Worm (Caenorhabditis elegans) whole organism, young adult: ENCODE data around the gene F38A5.22.

Experiments
- B0019.2 ChIP-seq: fragments of 200-800 bp; sonication (Bioruptor generic); conservative IDR thresholded peaks from 2 replicates; pipeline ENCODE4 v1.3.6; 2022; ENCODE audit warnings: missing genetic modification reagents, missing genetic modification characterization, missing compliant biosample characterization
- C17E4.6 ChIP-seq: fragments of 200-800 bp; sonication (Bioruptor generic); IDR thresholded peaks from 2 replicates; pipeline ENCODE4 v1.3.6; 2022; ENCODE audit warnings: missing genetic modification reagents, missing genetic modification characterization, missing compliant biosample characterization
- F22D6.2 ChIP-seq: sonication (generic microtip); optimal IDR thresholded peaks from 2 replicates; lab custom pipeline; 2016; ENCODE audit warnings: mild to moderate bottlenecking, missing genetic modification characterization, missing compliant biosample characterization
- F49E8.2 ChIP-seq: sonication (generic microtip); optimal IDR thresholded peaks from 3 replicates; lab custom pipeline; 2017; ENCODE audit warnings: missing genetic modification characterization, mild to moderate bottlenecking, missing compliant biosample characterization, antibody characterized with exemption, moderate library complexity; ENCODE audit not compliant: insufficient read depth
- T26A5.8 ChIP-seq: sonication (generic microtip); optimal IDR thresholded peaks from 2 replicates; lab custom pipeline; 2016; ENCODE audit warnings: missing genetic modification characterization, missing compliant biosample characterization
- dpff-1 ChIP-seq: sonication (generic microtip); optimal IDR thresholded peaks from 2 replicates; lab custom pipeline; 2017; ENCODE audit warnings: mild to moderate bottlenecking, missing genetic modification characterization, missing compliant biosample characterization
- gei-17 ChIP-seq: fragments of 200-800 bp; sonication (Bioruptor generic); optimal IDR thresholded peaks from 2 replicates; lab custom pipeline; 2018; ENCODE audit warnings: mild to moderate bottlenecking, missing genetic modification characterization, missing compliant biosample characterization
- lag-1 ChIP-seq: fragments of 200-800 bp; sonication (Bioruptor generic); IDR thresholded peaks from 2 replicates; pipeline ENCODE4 v1.3.6; 2022; ENCODE audit warnings: missing genetic modification reagents, missing genetic modification characterization, missing compliant biosample characterization
- lin-35 ChIP-seq, 3 experiments: fragments of 150-350 bp in 2 of 3; sonication (generic microtip) in 1 of 3; optimal IDR thresholded peaks; 2 replicates each; lab custom pipeline; 2014 to 2018; ENCODE audit warnings: missing biosample characterization in 3 of 3, missing genetic modification characterization in 3 of 3, missing genetic modification reagents in 3 of 3
- pha-4 ChIP-seq: fragments of 150-350 bp; sonication (generic microtip); optimal IDR thresholded peaks from 2 replicates; lab custom pipeline; 2014; ENCODE audit warnings: missing biosample characterization, missing genetic modification reagents, missing genetic modification characterization
- xnd-1 ChIP-seq: sonication (generic microtip); optimal IDR thresholded peaks from 2 replicates; lab custom pipeline; 2016; ENCODE audit warnings: missing genotype, missing genetic modification reagents, missing genetic modification characterization, missing compliant biosample characterization
- ztf-18 ChIP-seq: sonication (generic microtip); optimal IDR thresholded peaks from 2 replicates; lab custom pipeline; 2016; ENCODE audit warnings: missing genotype, mild to moderate bottlenecking, missing genetic modification characterization, missing compliant biosample characterization

DNA sequence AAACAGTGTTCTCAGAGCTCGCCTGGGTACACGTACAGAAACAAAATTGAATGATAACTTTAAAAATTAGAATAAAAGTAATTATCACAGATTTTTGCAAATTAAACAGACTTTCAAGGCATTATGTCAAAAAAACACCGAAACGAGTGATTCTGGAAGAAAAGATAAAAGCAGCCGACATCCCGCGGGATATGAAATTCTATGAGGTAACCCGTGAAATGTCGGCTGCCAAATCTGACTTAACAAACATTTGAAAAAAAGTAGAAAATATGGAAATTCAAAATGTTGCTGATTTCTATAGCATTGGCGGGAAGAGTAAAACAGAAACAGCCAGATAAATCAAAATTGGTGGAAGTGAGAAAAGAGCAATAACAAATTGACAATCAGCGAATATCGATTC, 30.1 kb downstream of the F38A5.22 start:
- no peak for TF ChIP-seq ztf-18
- TF ChIP-seq lin-35 (GFP tag; optimal IDR thresholded peaks at IDR 0.05; lab: Kevin White, UChicago): no peak
- TF ChIP-seq lag-1: no peak
- TF ChIP-seq F22D6.2 (tag; lab: Kevin White, UChicago): no peak
- no peak for TF ChIP-seq gei-17 (GFP tag; lab: Kevin White, UChicago)
- TF ChIP-seq T26A5.8 (tag; lab: Kevin White, UChicago): no peak
- TF ChIP-seq F49E8.2: no peak
- no peak for TF ChIP-seq B0019.2 (GFP tag; lab: Robert Waterston, UW)
- no peak for TF ChIP-seq xnd-1 (tag; lab: Kevin White, UChicago)
- TF ChIP-seq dpff-1 (tag; lab: Kevin White, UChicago): no peak
- no peak for TF ChIP-seq C17E4.6 (GFP tag; lab: Robert Waterston, UW)
- no peak for TF ChIP-seq pha-4 (tag; lab: Kevin White, UChicago)
